Fruit fly (Drosophila melanogaster) whole organism, adult: ENCODE measurements around the gene polybromo.

ENCODE experiments used
- CG11617 ChIP-seq: fragments of 200-800 bp; sonication (Bioruptor generic); optimal IDR thresholded peaks from 2 replicates; lab custom pipeline; 2017; ENCODE audit warnings: mild to moderate bottlenecking, missing biosample characterization, missing genetic modification reagents, missing genetic modification characterization
- CG12768 ChIP-seq: fragments of 200-800 bp; sonication (Bioruptor generic); optimal IDR thresholded peaks from 2 replicates; lab custom pipeline; 2017; ENCODE audit warnings: missing biosample characterization, missing genetic modification characterization, mild to moderate bottlenecking, moderate library complexity, missing genetic modification reagents
- CG14711 ChIP-seq: fragments of 200-800 bp; sonication (Bioruptor generic); optimal IDR thresholded peaks from 2 replicates; lab custom pipeline; 2018; ENCODE audit warnings: missing biosample characterization, mild to moderate bottlenecking, missing genetic modification characterization, moderate library complexity
- cic ChIP-seq: fragments of 200-800 bp; sonication (Bioruptor generic); optimal IDR thresholded peaks from 2 replicates; lab custom pipeline; 2017; ENCODE audit warnings: missing biosample characterization, mild to moderate bottlenecking, missing genetic modification characterization, moderate library complexity
- cnc ChIP-seq, 2 experiments: fragments of >200 bp; optimal IDR thresholded peaks; 2 replicates each; lab custom pipeline; 2017
- kay ChIP-seq: fragments of 200-800 bp; sonication (Bioruptor generic); peaks from one replicate; lab custom pipeline; 2016; ENCODE audit warnings: missing biosample characterization, missing genetic modification characterization, borderline replicate concordance

dm6 chr3R:24850420-24850819 lies 45.4 kb upstream of the polybromo start, which contains the start of gene CG7006:
- TF ChIP-seq CG11617 (GFP tag; lab: Kevin White, UChicago) (peak; percentile 41), CG14711 (tag; lab: Kevin White, UChicago) (peak; percentile 77), cnc (optimal IDR thresholded peaks at IDR 0.05; lab: Kevin White, UChicago) (no peak), CG12768 (peak; percentile 79), kay (GFP tag; lab: Kevin White, UChicago) (no peak), cic (GFP tag; lab: Kevin White, UChicago) (peak; percentile 43)
